Fruit fly (Drosophila melanogaster) whole organism, adult: ENCODE measurements around the gene colt.

ENCODE experiments used
- CG11617 ChIP-seq: fragments of 200-800 bp; sonication (Bioruptor generic); optimal IDR thresholded peaks from 2 replicates; lab custom pipeline; 2017; ENCODE audit warnings: mild to moderate bottlenecking, missing biosample characterization, missing genetic modification reagents, missing genetic modification characterization
- CG12768 ChIP-seq: fragments of 200-800 bp; sonication (Bioruptor generic); optimal IDR thresholded peaks from 2 replicates; lab custom pipeline; 2017; ENCODE audit warnings: missing biosample characterization, missing genetic modification characterization, mild to moderate bottlenecking, moderate library complexity, missing genetic modification reagents
- CG14711 ChIP-seq: fragments of 200-800 bp; sonication (Bioruptor generic); optimal IDR thresholded peaks from 2 replicates; lab custom pipeline; 2018; ENCODE audit warnings: missing biosample characterization, mild to moderate bottlenecking, missing genetic modification characterization, moderate library complexity
- CG1620 ChIP-seq: fragments of 200-800 bp; sonication (Bioruptor generic); optimal IDR thresholded peaks from 2 replicates; lab custom pipeline; 2016; ENCODE audit warnings: missing biosample characterization, missing genetic modification characterization
- CG33017 ChIP-seq: fragments of 200-800 bp; sonication (Bioruptor generic); optimal IDR thresholded peaks from 2 replicates; lab custom pipeline; 2018; ENCODE audit warnings: missing biosample characterization, mild to moderate bottlenecking, missing genetic modification characterization, moderate library complexity
- CG5204 ChIP-seq: fragments of 200-800 bp; sonication (Bioruptor generic); optimal IDR thresholded peaks from 2 replicates; lab custom pipeline; 2016; ENCODE audit warnings: missing biosample characterization, missing genetic modification characterization
- CG7045 ChIP-seq: fragments of 200-800 bp; sonication (Bioruptor generic); optimal IDR thresholded peaks from 2 replicates; lab custom pipeline; 2017; ENCODE audit warnings: missing biosample characterization, mild to moderate bottlenecking, missing genetic modification characterization
- CG7101 ChIP-seq: fragments of 200-800 bp; sonication (Bioruptor generic); optimal IDR thresholded peaks from 2 replicates; lab custom pipeline; 2018; ENCODE audit warnings: missing biosample characterization, mild to moderate bottlenecking, missing genetic modification characterization, moderate library complexity
- Clk ChIP-seq: fragments of 200-800 bp; sonication (Bioruptor generic); optimal IDR thresholded peaks from 2 replicates; lab custom pipeline; 2017; ENCODE audit warnings: missing biosample characterization, missing genetic modification characterization
- Crg-1 ChIP-seq: fragments of 200-800 bp; sonication (Bioruptor generic); optimal IDR thresholded peaks from 2 replicates; lab custom pipeline; 2016; ENCODE audit warnings: missing biosample characterization, missing genetic modification characterization
- Hr96 ChIP-seq: fragments of 200-800 bp; sonication (Bioruptor generic); optimal IDR thresholded peaks from 2 replicates; lab custom pipeline; 2016; ENCODE audit warnings: missing biosample characterization, missing genetic modification characterization
- Mnt ChIP-seq: fragments of 200-800 bp; sonication (Bioruptor generic); optimal IDR thresholded peaks from 2 replicates; lab custom pipeline; 2016; ENCODE audit warnings: missing biosample characterization, mild to moderate bottlenecking, missing genetic modification characterization
- bab1 ChIP-seq: fragments of 200-800 bp; sonication (Bioruptor generic); optimal IDR thresholded peaks from 3 replicates; lab custom pipeline; 2019; ENCODE audit warnings: missing biosample characterization, mild to moderate bottlenecking, missing genetic modification characterization, moderate library complexity
- cic ChIP-seq: fragments of 200-800 bp; sonication (Bioruptor generic); optimal IDR thresholded peaks from 2 replicates; lab custom pipeline; 2017; ENCODE audit warnings: missing biosample characterization, mild to moderate bottlenecking, missing genetic modification characterization, moderate library complexity
- cnc ChIP-seq, 2 experiments: fragments of >200 bp; optimal IDR thresholded peaks; 2 replicates each; lab custom pipeline; 2017
- kay ChIP-seq: fragments of 200-800 bp; sonication (Bioruptor generic); peaks from one replicate; lab custom pipeline; 2016; ENCODE audit warnings: missing biosample characterization, missing genetic modification characterization, borderline replicate concordance
- ovo ChIP-seq: fragments of 200-800 bp; sonication (Bioruptor generic); optimal IDR thresholded peaks from 2 replicates; lab custom pipeline; 2016; ENCODE audit warnings: missing biosample characterization, missing genetic modification characterization
- pad ChIP-seq: fragments of 200-800 bp; sonication (Bioruptor generic); optimal IDR thresholded peaks from 3 replicates; lab custom pipeline; 2017; ENCODE audit warnings: missing biosample characterization, missing genetic modification characterization, mild to moderate bottlenecking, moderate library complexity, missing genetic modification reagents
- tj ChIP-seq: fragments of 200-800 bp; sonication (Bioruptor generic); optimal IDR thresholded peaks from 3 replicates; lab custom pipeline; 2017; ENCODE audit warnings: missing biosample characterization, mild to moderate bottlenecking, missing genetic modification characterization, moderate library complexity
- toe ChIP-seq: fragments of 200-800 bp; sonication (Bioruptor generic); optimal IDR thresholded peaks from 2 replicates; lab custom pipeline; 2016; ENCODE audit warnings: missing biosample characterization, missing genetic modification characterization

colt gene

dm6 chr2L:2751904-2752459 lies 17.9 kb downstream of the colt start, which contains the start of gene Bacc:
TSS of gene Bacc (plus strand) at chr2L:2752445.
- peak; percentile 91 for TF ChIP-seq CG7101 (tag; lab: Kevin White, UChicago)
- TF ChIP-seq Clk (GFP tag; lab: Kevin White, UChicago) = peak; percentile 84
- TF ChIP-seq CG33017 = peak; percentile 87
- no peak for TF ChIP-seq kay (GFP tag; lab: Kevin White, UChicago)
- peak; percentile 77 for TF ChIP-seq pad (GFP tag; lab: Kevin White, UChicago)
- peak; percentile 87 for TF ChIP-seq toe (GFP tag; lab: Kevin White, UChicago)
- peak; percentile 93 for TF ChIP-seq CG7045 (GFP tag; lab: Kevin White, UChicago)
- peak; percentile 63 for TF ChIP-seq ovo (GFP tag; lab: Kevin White, UChicago)
- TF ChIP-seq Mnt (GFP tag; lab: Kevin White, UChicago) = peak; percentile 30
- peak; percentile 76 for TF ChIP-seq CG14711 (tag; lab: Kevin White, UChicago)
- peak; percentile 96 for TF ChIP-seq CG5204 (GFP tag; lab: Kevin White, UChicago)
- TF ChIP-seq CG12768 = peak; percentile 78
- peak; percentile 96 for TF ChIP-seq CG11617 (GFP tag; lab: Kevin White, UChicago)
- TF ChIP-seq tj (GFP tag; lab: Kevin White, UChicago) = peak; percentile 81
- peak; percentile 76 for TF ChIP-seq CG1620 (GFP tag; lab: Kevin White, UChicago)
- peak; percentile 89 for TF ChIP-seq bab1
- peak; percentile 74 for TF ChIP-seq Crg-1
- TF ChIP-seq cic (GFP tag; lab: Kevin White, UChicago) = no peak
- peak; percentile 90 for TF ChIP-seq Hr96 (GFP tag; lab: Kevin White, UChicago)
- no peak for TF ChIP-seq cnc (optimal IDR thresholded peaks at IDR 0.05; lab: Kevin White, UChicago)

dm6 chr2L:2751085-2751710 lies 18.7 kb downstream of the colt start:
- TF ChIP-seq cic (GFP tag; lab: Kevin White, UChicago) (peak; percentile 91), kay (GFP tag; lab: Kevin White, UChicago) (no peak), CG1620 (GFP tag; lab: Kevin White, UChicago) (no peak), CG11617 (GFP tag; lab: Kevin White, UChicago) (no peak), CG5204 (GFP tag; lab: Kevin White, UChicago) (no peak), bab1 (no peak), cnc (optimal IDR thresholded peaks at IDR 0.05; lab: Kevin White, UChicago) (no peak), CG7045 (GFP tag; lab: Kevin White, UChicago) (no peak), pad (GFP tag; lab: Kevin White, UChicago) (no peak), CG7101 (tag; lab: Kevin White, UChicago) (no peak), ovo (GFP tag; lab: Kevin White, UChicago) (peak; percentile 14), Mnt (GFP tag; lab: Kevin White, UChicago) (peak; percentile 54), Crg-1 (peak; percentile 23), toe (GFP tag; lab: Kevin White, UChicago) (no peak), CG33017 (no peak), CG12768 (peak; percentile 44), Clk (GFP tag; lab: Kevin White, UChicago) (no peak), tj (GFP tag; lab: Kevin White, UChicago) (no peak), Hr96 (GFP tag; lab: Kevin White, UChicago) (no peak), CG14711 (tag; lab: Kevin White, UChicago) (peak; percentile 5)

dm6 chr2L:2750337-2751084 lies 19.4 kb downstream of the colt start:
- TF ChIP-seq kay (GFP tag; lab: Kevin White, UChicago) (no peak), cnc (optimal IDR thresholded peaks at IDR 0.05; lab: Kevin White, UChicago) (no peak), CG33017 (peak; percentile 86), CG11617 (GFP tag; lab: Kevin White, UChicago) (peak; percentile 40), pad (GFP tag; lab: Kevin White, UChicago) (no peak), CG5204 (GFP tag; lab: Kevin White, UChicago) (no peak), ovo (GFP tag; lab: Kevin White, UChicago) (no peak), CG12768 (peak; percentile 36), Crg-1 (peak; percentile 32), Mnt (GFP tag; lab: Kevin White, UChicago) (no peak), bab1 (no peak), CG14711 (tag; lab: Kevin White, UChicago) (peak; percentile 60), CG1620 (GFP tag; lab: Kevin White, UChicago) (no peak), Clk (GFP tag; lab: Kevin White, UChicago) (no peak), CG7045 (GFP tag; lab: Kevin White, UChicago) (peak; percentile 53), Hr96 (GFP tag; lab: Kevin White, UChicago) (peak; percentile 4), toe (GFP tag; lab: Kevin White, UChicago) (peak; percentile 1), tj (GFP tag; lab: Kevin White, UChicago) (peak; percentile 52), cic (GFP tag; lab: Kevin White, UChicago) (no peak), CG7101 (tag; lab: Kevin White, UChicago) (peak; percentile 56)

dm6 chr2L:2749144-2749766 lies 20.6 kb downstream of the colt start:
- TF ChIP-seq CG33017 (peak; percentile 40), tj (GFP tag; lab: Kevin White, UChicago) (peak; percentile 40), CG7101 (tag; lab: Kevin White, UChicago) (peak; percentile 21), CG7045 (GFP tag; lab: Kevin White, UChicago) (peak; percentile 7), CG1620 (GFP tag; lab: Kevin White, UChicago) (no peak), toe (GFP tag; lab: Kevin White, UChicago) (no peak), pad (GFP tag; lab: Kevin White, UChicago) (peak; percentile 27), CG12768 (peak; percentile 80), bab1 (peak; percentile 5), cic (GFP tag; lab: Kevin White, UChicago) (peak; percentile 76), Clk (GFP tag; lab: Kevin White, UChicago) (peak; percentile 54), CG14711 (tag; lab: Kevin White, UChicago) (no peak)
